Worm (Caenorhabditis elegans) whole organism, young adult: Measurements from ENCODE around the gene srbc-41.

Experiments
- F49E8.2 ChIP-seq: sonication (generic microtip); optimal IDR thresholded peaks from 3 replicates; lab custom pipeline; 2017; ENCODE audit warnings: missing genetic modification characterization, mild to moderate bottlenecking, missing compliant biosample characterization, antibody characterized with exemption, moderate library complexity; ENCODE audit not compliant: insufficient read depth
- F52B5.7 ChIP-seq: sonication (generic microtip); optimal IDR thresholded peaks from 2 replicates; lab custom pipeline; 2016; ENCODE audit warnings: mild to moderate bottlenecking, missing genetic modification characterization, missing compliant biosample characterization
- efl-1 ChIP-seq: fragments of 150-350 bp; optimal IDR thresholded peaks from 2 replicates; lab custom pipeline; 2014; ENCODE audit warnings: missing biosample characterization, missing genetic modification reagents, missing genetic modification characterization
- nhr-179 ChIP-seq: sonication (generic microtip); optimal IDR thresholded peaks from 2 replicates; lab custom pipeline; 2016; ENCODE audit warnings: mild to moderate bottlenecking, missing genetic modification characterization, missing compliant biosample characterization
- nhr-90 ChIP-seq: sonication (generic microtip); optimal IDR thresholded peaks from 2 replicates; lab custom pipeline; 2016; ENCODE audit warnings: missing genotype, mild to moderate bottlenecking, missing genetic modification characterization, missing compliant biosample characterization

ce11 chrV:1626720-1627119 lies 12.1 kb upstream of the srbc-41 start, which contains the start of gene nhr-237:
- no peak for TF ChIP-seq F52B5.7 (tag; lab: Kevin White, UChicago)
- TF ChIP-seq efl-1, result no peak
- no peak for TF ChIP-seq F49E8.2
- no peak for TF ChIP-seq nhr-179 (tag; lab: Kevin White, UChicago)
- no peak for TF ChIP-seq nhr-90 (tag; lab: Kevin White, UChicago)
